Worm (Caenorhabditis elegans) whole organism, midembryonic: Measurements from ENCODE around the gene ZC155.4.

Experiments used
- cog-1 ChIP-seq: sonication (generic microtip); optimal IDR thresholded peaks from 2 replicates; lab custom pipeline; 2016; ENCODE audit warnings: missing genetic modification characterization, missing compliant biosample characterization
- klf-2 ChIP-seq: fragments of 200-800 bp; sonication (Bioruptor generic); conservative IDR thresholded peaks from 2 replicates; pipeline ENCODE4 v1.3.6; 2022; ENCODE audit warnings: missing genetic modification reagents, missing genetic modification characterization, missing compliant biosample characterization
- ref-1 ChIP-seq: fragments of 200-800 bp; sonication (Bioruptor generic); conservative IDR thresholded peaks from 2 replicates; pipeline ENCODE4 v1.3.6; 2022; ENCODE audit warnings: missing genetic modification reagents, missing genetic modification characterization, missing compliant biosample characterization
- tab-1 ChIP-seq: fragments of 200-800 bp; sonication (Bioruptor generic); IDR thresholded peaks from 2 replicates; pipeline ENCODE4 v1.3.6; 2022; ENCODE audit warnings: missing genetic modification characterization, missing compliant biosample characterization
- ztf-23 ChIP-seq: fragments of 200-800 bp; sonication (Bioruptor generic); IDR thresholded peaks from 2 replicates; pipeline ENCODE4 v1.3.6; 2022; ENCODE audit warnings: missing genetic modification reagents, missing genetic modification characterization, missing compliant biosample characterization
- ztf-29 ChIP-seq: fragments of 200-800 bp; sonication (Bioruptor generic); IDR thresholded peaks from 2 replicates; pipeline ENCODE4 v1.3.6; 2022; ENCODE audit warnings: missing genetic modification reagents, missing genetic modification characterization, missing compliant biosample characterization

DNA sequence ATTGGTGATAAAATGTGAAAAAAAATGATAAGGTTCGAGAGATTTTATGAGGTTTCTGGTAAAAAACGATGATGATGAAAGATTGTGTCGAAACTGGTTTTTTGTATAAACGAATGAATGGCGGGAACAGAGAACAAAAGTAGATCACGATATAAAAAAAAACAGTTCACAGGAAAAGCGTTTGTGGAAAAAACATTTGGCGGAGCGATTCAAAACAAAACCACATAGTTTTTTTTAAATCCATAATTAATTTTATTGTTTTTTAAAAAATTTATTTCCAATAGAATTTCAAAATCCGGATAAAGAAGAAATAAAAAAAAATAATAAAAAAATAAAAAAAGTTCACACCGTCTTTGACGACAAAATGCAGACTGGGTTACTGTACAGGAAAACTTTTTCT lies at the start of gene ZC155.4:
- TF ChIP-seq ref-1 (GFP tag; lab: Robert Waterston, UW) (no peak), cog-1 (tag; lab: Kevin White, UChicago) (no peak), ztf-23 (GFP tag; lab: Robert Waterston, UW) (no peak), tab-1 (GFP tag; lab: Robert Waterston, UW) (no peak), ztf-29 (GFP tag; lab: Robert Waterston, UW) (no peak), klf-2 (GFP tag; lab: Robert Waterston, UW) (no peak)
